Fruit fly (Drosophila melanogaster) whole organism, embryonic: Measurements from ENCODE around the gene tok.

ENCODE experiments used
- Atf3 ChIP-seq: fragments of 200-800 bp; sonication (Bioruptor generic); optimal IDR thresholded peaks from 3 replicates; lab custom pipeline; 2016; ENCODE audit warnings: missing biosample characterization, missing genetic modification characterization
- Blimp-1 ChIP-seq: fragments of 200-800 bp; sonication (Bioruptor generic); optimal IDR thresholded peaks from 3 replicates; lab custom pipeline; 2018; ENCODE audit warnings: missing biosample characterization, missing genetic modification characterization, mild to moderate bottlenecking, moderate library complexity, missing genetic modification reagents
- CG12942 ChIP-seq: fragments of 200-800 bp; sonication (Bioruptor generic); optimal IDR thresholded peaks from 3 replicates; lab custom pipeline; 2016; ENCODE audit warnings: missing biosample characterization, missing genetic modification characterization
- CG14710 ChIP-seq: fragments of 200-800 bp; sonication (Bioruptor generic); optimal IDR thresholded peaks from 3 replicates; lab custom pipeline; 2019; ENCODE audit warnings: missing biosample characterization, mild to moderate bottlenecking, missing genetic modification characterization, moderate library complexity
- CG15601 ChIP-seq: fragments of 200-800 bp; sonication (Bioruptor generic); optimal IDR thresholded peaks from 3 replicates; lab custom pipeline; 2019; ENCODE audit warnings: missing biosample characterization, mild to moderate bottlenecking, missing genetic modification characterization, moderate library complexity
- CG1603 ChIP-seq: fragments of 200-800 bp; sonication (Bioruptor generic); optimal IDR thresholded peaks from 2 replicates; lab custom pipeline; 2019; ENCODE audit warnings: missing biosample characterization, mild to moderate bottlenecking, missing genetic modification characterization, moderate library complexity
- CG17385 ChIP-seq: fragments of 200-800 bp; sonication (Bioruptor generic); optimal IDR thresholded peaks from 3 replicates; lab custom pipeline; 2018; ENCODE audit warnings: missing biosample characterization, mild to moderate bottlenecking, missing genetic modification characterization
- CG18262 ChIP-seq: fragments of 200-800 bp; optimal IDR thresholded peaks from 3 replicates; lab custom pipeline; 2019; ENCODE audit warnings: missing biosample characterization, mild to moderate bottlenecking, missing genetic modification characterization, moderate library complexity
- CG18619 ChIP-seq: fragments of 200-800 bp; sonication (Bioruptor generic); optimal IDR thresholded peaks from 3 replicates; lab custom pipeline; 2017; ENCODE audit warnings: missing biosample characterization, mild to moderate bottlenecking, missing genetic modification characterization
- CG30020 ChIP-seq: fragments of 200-800 bp; optimal IDR thresholded peaks from 2 replicates; lab custom pipeline; 2019; ENCODE audit warnings: missing biosample characterization, mild to moderate bottlenecking, missing genetic modification characterization, moderate library complexity
- CG33557 ChIP-seq: fragments of 200-800 bp; sonication (Bioruptor generic); optimal IDR thresholded peaks from 2 replicates; lab custom pipeline; 2019; ENCODE audit warnings: missing biosample characterization, mild to moderate bottlenecking, missing genetic modification characterization, moderate library complexity
- CG34376 ChIP-seq: fragments of 200-800 bp; sonication (Bioruptor generic); optimal IDR thresholded peaks from 2 replicates; lab custom pipeline; 2018; ENCODE audit warnings: missing biosample characterization, mild to moderate bottlenecking, missing genetic modification characterization
- CG6254 ChIP-seq: fragments of 200-800 bp; sonication (Bioruptor generic); optimal IDR thresholded peaks from 3 replicates; lab custom pipeline; 2017; ENCODE audit warnings: mild to moderate bottlenecking, missing biosample characterization, missing genetic modification reagents, missing genetic modification characterization
- CG8388 ChIP-seq: fragments of 200-800 bp; sonication (Bioruptor generic); optimal IDR thresholded peaks from 2 replicates; lab custom pipeline; 2019; ENCODE audit warnings: missing biosample characterization, mild to moderate bottlenecking, missing genetic modification characterization, moderate library complexity
- CG8765 ChIP-seq: fragments of 200-800 bp; sonication (Bioruptor generic); IDR thresholded peaks from 2 replicates; pipeline ENCODE4 v1.3.6; 2022; ENCODE audit warnings: missing biosample characterization, missing genetic modification characterization
- Deaf1 ChIP-seq: fragments of 200-800 bp; optimal IDR thresholded peaks from 3 replicates; lab custom pipeline; 2019; ENCODE audit warnings: missing biosample characterization, mild to moderate bottlenecking, missing genetic modification characterization, moderate library complexity
- Fer2 ChIP-seq: fragments of 200-800 bp; sonication (Bioruptor generic); optimal IDR thresholded peaks from 2 replicates; lab custom pipeline; 2018; ENCODE audit warnings: missing biosample characterization, mild to moderate bottlenecking, missing genetic modification characterization, moderate library complexity
- HLHmδ ChIP-seq: fragments of 200-800 bp; sonication (Bioruptor generic); optimal IDR thresholded peaks from 2 replicates; lab custom pipeline; 2018; ENCODE audit warnings: missing biosample characterization, mild to moderate bottlenecking, missing genetic modification characterization, moderate library complexity
- HmgZ ChIP-seq: fragments of 200-800 bp; sonication (Bioruptor generic); optimal IDR thresholded peaks from 2 replicates; lab custom pipeline; 2018; ENCODE audit warnings: missing biosample characterization, mild to moderate bottlenecking, missing genetic modification characterization
- MBD-R2 ChIP-seq: fragments of 200-800 bp; sonication (Bioruptor generic); IDR thresholded peaks from 2 replicates; pipeline ENCODE4 v1.3.6; 2022; ENCODE audit warnings: missing biosample characterization, missing genetic modification characterization
- Max ChIP-seq: fragments of 200-800 bp; sonication (Bioruptor generic); optimal IDR thresholded peaks from 2 replicates; lab custom pipeline; 2016; ENCODE audit warnings: missing biosample characterization, mild to moderate bottlenecking, missing genetic modification characterization
- Neu2 ChIP-seq: fragments of 200-800 bp; sonication (Bioruptor generic); optimal IDR thresholded peaks from 3 replicates; lab custom pipeline; 2016; ENCODE audit warnings: missing biosample characterization, missing genetic modification characterization, borderline replicate concordance
- NfI ChIP-seq: fragments of 200-800 bp; sonication (Bioruptor generic); optimal IDR thresholded peaks from 3 replicates; lab custom pipeline; 2018; ENCODE audit warnings: missing biosample characterization, mild to moderate bottlenecking, missing genetic modification characterization, moderate library complexity
- Pdp1 ChIP-seq, 2 experiments: fragments of 200-800 bp; sonication (Bioruptor generic); optimal IDR thresholded peaks; 3 replicates each; lab custom pipeline; 2016; ENCODE audit warnings: missing biosample characterization in 2 of 2, missing genetic modification characterization in 2 of 2, mild to moderate bottlenecking in 1 of 2, moderate library complexity in 1 of 2
- Scr ChIP-seq: fragments of 200-800 bp; sonication (Bioruptor generic); IDR thresholded peaks from 2 replicates; pipeline ENCODE4 v1.3.6; 2022; ENCODE audit warnings: missing biosample characterization, missing genetic modification characterization; ENCODE audit not compliant: partially characterized antibody
- Spps ChIP-seq: fragments of 200-800 bp; sonication (Bioruptor generic); optimal IDR thresholded peaks from 2 replicates; lab custom pipeline; 2018; ENCODE audit warnings: missing biosample characterization, mild to moderate bottlenecking, missing genetic modification characterization
- Trl ChIP-seq, 3 experiments: fragments of >200 bp in 2 of 3; fragments of 200-800 bp in 1 of 3; sonication (Bioruptor generic) in 1 of 3; optimal IDR thresholded peaks; 2 replicates in 1 of 3; 3 replicates in 2 of 3; lab custom pipeline; 2016 to 2017; ENCODE audit warnings: missing biosample characterization in 1 of 3, missing genetic modification characterization in 1 of 3
- YL-1 ChIP-seq: fragments of 200-800 bp; sonication (Bioruptor generic); optimal IDR thresholded peaks from 3 replicates; lab custom pipeline; 2017; ENCODE audit warnings: missing biosample characterization, mild to moderate bottlenecking, missing genetic modification characterization
- cg ChIP-seq: fragments of 200-800 bp; sonication (Bioruptor generic); optimal IDR thresholded peaks from 3 replicates; lab custom pipeline; 2019; ENCODE audit warnings: missing biosample characterization, mild to moderate bottlenecking, missing genetic modification characterization, moderate library complexity
- dm ChIP-seq: fragments of 200-800 bp; sonication (Bioruptor generic); optimal IDR thresholded peaks from 3 replicates; lab custom pipeline; 2016; ENCODE audit warnings: missing biosample characterization, missing genetic modification characterization
- dmrt11E ChIP-seq: fragments of 200-800 bp; sonication (Bioruptor generic); optimal IDR thresholded peaks from 3 replicates; lab custom pipeline; 2018; ENCODE audit warnings: missing biosample characterization, mild to moderate bottlenecking, missing genetic modification characterization, moderate library complexity
- exex ChIP-seq: fragments of 200-800 bp; sonication (Bioruptor generic); optimal IDR thresholded peaks from 4 replicates; lab custom pipeline; 2018; ENCODE audit warnings: missing biosample characterization, mild to moderate bottlenecking, missing genetic modification characterization, moderate library complexity
- gsb-n ChIP-seq: fragments of 200-800 bp; sonication (Bioruptor generic); optimal IDR thresholded peaks from 3 replicates; lab custom pipeline; 2018; ENCODE audit warnings: missing biosample characterization, mild to moderate bottlenecking, missing genetic modification characterization
- jing ChIP-seq: fragments of 200-800 bp; sonication (Bioruptor generic); optimal IDR thresholded peaks from 2 replicates; lab custom pipeline; 2018; ENCODE audit warnings: missing biosample characterization, mild to moderate bottlenecking, missing genetic modification characterization
- kay ChIP-seq: fragments of 200-800 bp; sonication (Bioruptor generic); optimal IDR thresholded peaks from 2 replicates; lab custom pipeline; 2016; ENCODE audit warnings: missing biosample characterization, missing genetic modification characterization
- lbe ChIP-seq: fragments of 200-800 bp; sonication (Bioruptor generic); optimal IDR thresholded peaks from 2 replicates; lab custom pipeline; 2016; ENCODE audit warnings: missing biosample characterization, mild to moderate bottlenecking, missing genetic modification characterization
- nerfin-1 ChIP-seq: fragments of 200-800 bp; sonication (Bioruptor generic); optimal IDR thresholded peaks from 3 replicates; lab custom pipeline; 2019; ENCODE audit warnings: missing biosample characterization, mild to moderate bottlenecking, missing genetic modification characterization, moderate library complexity
- pzg ChIP-seq: fragments of 200-800 bp; sonication (Bioruptor generic); optimal IDR thresholded peaks from 3 replicates; lab custom pipeline; 2018; ENCODE audit warnings: missing biosample characterization, mild to moderate bottlenecking, missing genetic modification characterization, moderate library complexity
- salm ChIP-seq: fragments of 200-800 bp; sonication (Bioruptor generic); optimal IDR thresholded peaks from 2 replicates; lab custom pipeline; 2018; ENCODE audit warnings: missing biosample characterization, mild to moderate bottlenecking, missing genetic modification characterization
- sc ChIP-seq, 3 experiments: fragments of >200 bp in 2 of 3; fragments of 200-800 bp in 1 of 3; sonication (Bioruptor generic) in 1 of 3; optimal IDR thresholded peaks; 2 replicates in 2 of 3; 3 replicates in 1 of 3; lab custom pipeline; 2017; ENCODE audit warnings: mild to moderate bottlenecking in 1 of 3, missing biosample characterization in 1 of 3, missing genetic modification characterization in 1 of 3, missing genetic modification reagents in 1 of 3
- sd ChIP-seq: fragments of 200-800 bp; sonication (Bioruptor generic); optimal IDR thresholded peaks from 3 replicates; lab custom pipeline; 2018; ENCODE audit warnings: missing biosample characterization, mild to moderate bottlenecking, missing genetic modification characterization, moderate library complexity
- slp2 ChIP-seq: fragments of 200-800 bp; sonication (Bioruptor generic); optimal IDR thresholded peaks from 2 replicates; lab custom pipeline; 2016; ENCODE audit warnings: missing biosample characterization, missing genetic modification characterization
- so ChIP-seq: fragments of 200-800 bp; sonication (Bioruptor generic); IDR thresholded peaks from 3 replicates; pipeline ENCODE4 v1.3.6; 2022; ENCODE audit warnings: missing biosample characterization, missing genetic modification characterization
- tll ChIP-seq, 2 experiments: fragments of 200-800 bp in 1 of 2; fragments of >200 bp in 1 of 2; sonication (Bioruptor generic) in 1 of 2; optimal IDR thresholded peaks; 2 replicates each; lab custom pipeline; 2017 to 2019; ENCODE audit warnings: missing biosample characterization in 2 of 2, missing genetic modification characterization in 2 of 2, mild to moderate bottlenecking in 1 of 2, moderate library complexity in 1 of 2
- tna ChIP-seq: fragments of 200-800 bp; sonication (Bioruptor generic); IDR thresholded peaks from 2 replicates; pipeline ENCODE4 v1.3.6; 2022; ENCODE audit warnings: missing biosample characterization, missing genetic modification characterization; ENCODE audit not compliant: partially characterized antibody
- trem ChIP-seq: fragments of 200-800 bp; optimal IDR thresholded peaks from 3 replicates; lab custom pipeline; 2019; ENCODE audit warnings: missing biosample characterization, mild to moderate bottlenecking, missing genetic modification characterization, moderate library complexity
- wdn ChIP-seq: fragments of 200-800 bp; sonication (Bioruptor generic); IDR thresholded peaks from 2 replicates; pipeline ENCODE4 v1.3.6; 2022; ENCODE audit warnings: missing biosample characterization, missing genetic modification characterization

Gene tok

DNA sequence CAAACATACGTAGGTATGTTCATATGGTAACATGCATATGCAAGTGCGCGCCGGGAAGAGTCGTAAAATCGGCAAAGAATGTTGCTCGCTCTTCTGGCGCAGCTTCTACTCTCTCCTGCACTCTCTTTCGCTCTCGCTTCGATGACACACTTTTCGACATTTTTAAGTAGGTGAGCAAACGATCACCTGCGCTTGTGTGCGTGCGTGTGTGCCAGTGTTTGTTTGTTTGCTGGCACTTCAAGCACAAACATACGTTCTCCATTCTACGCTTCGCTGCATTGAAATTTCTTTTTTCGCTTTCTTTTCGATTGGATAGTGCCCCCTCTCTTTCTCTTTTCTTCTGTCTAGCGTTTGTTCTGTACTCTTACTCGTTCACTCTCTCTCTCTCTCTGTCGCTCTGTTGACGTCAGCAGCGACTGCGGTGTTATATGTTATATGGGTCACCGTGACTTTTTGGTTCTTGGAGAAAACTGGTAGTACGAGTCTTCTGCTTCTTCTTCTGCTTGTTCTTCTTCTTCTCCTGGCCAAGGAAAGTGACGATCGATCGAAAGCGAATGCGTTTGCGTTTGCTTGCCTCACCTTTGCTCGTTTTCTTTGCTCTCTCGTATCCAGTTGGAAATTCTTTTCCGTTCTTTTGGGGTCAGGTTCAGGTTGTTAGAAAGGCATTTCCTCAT, 48.3 kb downstream of the tok start (continued):
- no peak for TF ChIP-seq wdn (GFP tag; lab: Robert Waterston, UW)
- no peak for TF ChIP-seq CG12942 (GFP tag; lab: Kevin White, UChicago)
- TF ChIP-seq CG14710 (tag; lab: Kevin White, UChicago): peak; percentile 36
- TF ChIP-seq Deaf1: no peak
- peak; percentile 23 for TF ChIP-seq CG18262 (tag; lab: Kevin White, UChicago)
- no peak for TF ChIP-seq Pdp1 (GFP tag; optimal IDR thresholded peaks at IDR 0.05; lab: Kevin White, UChicago)
- TF ChIP-seq NfI (GFP tag; lab: Kevin White, UChicago): no peak
- no peak for TF ChIP-seq CG18619 (GFP tag; lab: Kevin White, UChicago)
- peak; percentile 49 to 73 for TF ChIP-seq Trl (optimal IDR thresholded peaks at IDR 0.05; lab: Kevin White, UChicago)
- TF ChIP-seq Trl (GFP tag; optimal IDR thresholded peaks at IDR 0.05; lab: Kevin White, UChicago): no peak
- peak; percentile 26 for TF ChIP-seq dmrt11E (tag; lab: Kevin White, UChicago)
- TF ChIP-seq slp2 (GFP tag; lab: Kevin White, UChicago): no peak
- peak; percentile 70 for TF ChIP-seq sd
- TF ChIP-seq MBD-R2 (GFP tag; lab: Robert Waterston, UW): no peak
- TF ChIP-seq HLHmδ (GFP tag; lab: Kevin White, UChicago): peak; percentile 83
- peak; percentile 47 for TF ChIP-seq gsb-n
- no peak for TF ChIP-seq so
- peak; percentile 71 for TF ChIP-seq cg (GFP tag; lab: Kevin White, UChicago)
- TF ChIP-seq Scr (GFP tag; lab: Robert Waterston, UW): no peak
- peak; percentile 85 for TF ChIP-seq CG17385 (GFP tag; lab: Kevin White, UChicago)
- no peak for TF ChIP-seq Neu2 (GFP tag; lab: Kevin White, UChicago)
- no peak for TF ChIP-seq YL-1
- TF ChIP-seq lbe (GFP tag; lab: Kevin White, UChicago): no peak
- no peak for TF ChIP-seq Max (GFP tag; lab: Kevin White, UChicago)
- no peak for TF ChIP-seq jing (GFP tag; lab: Kevin White, UChicago)
- TF ChIP-seq CG1603 (tag; lab: Kevin White, UChicago): peak; percentile 10
- no peak for TF ChIP-seq tll (GFP tag; optimal IDR thresholded peaks at IDR 0.05; lab: Kevin White, UChicago)
- no peak for TF ChIP-seq exex (tag; lab: Kevin White, UChicago)
- no peak for TF ChIP-seq Atf3 (GFP tag; lab: Kevin White, UChicago)
- TF ChIP-seq pzg (GFP tag; lab: Kevin White, UChicago): no peak
- no peak for TF ChIP-seq HmgZ (tag; lab: Kevin White, UChicago)
- TF ChIP-seq nerfin-1: peak; percentile 17
- TF ChIP-seq trem (tag; lab: Kevin White, UChicago): peak; percentile 27
- TF ChIP-seq CG15601 (tag; lab: Kevin White, UChicago): peak; percentile 11
- no peak for TF ChIP-seq Fer2 (tag; lab: Kevin White, UChicago)
- TF ChIP-seq dm: no peak
- TF ChIP-seq tna (GFP tag; lab: Robert Waterston, UW): no peak
- peak; percentile 55 for TF ChIP-seq Spps (tag; lab: Kevin White, UChicago)
- no peak for TF ChIP-seq salm
- TF ChIP-seq CG8388 (GFP tag; lab: Kevin White, UChicago): peak; percentile 21
- peak; percentile 96 for TF ChIP-seq CG33557 (GFP tag; lab: Kevin White, UChicago)
- TF ChIP-seq sc (optimal IDR thresholded peaks at IDR 0.05; lab: Kevin White, UChicago): no peak
- TF ChIP-seq sc (GFP tag; optimal IDR thresholded peaks at IDR 0.05; lab: Kevin White, UChicago): peak; percentile 31
- TF ChIP-seq Blimp-1: peak; percentile 100
- TF ChIP-seq CG34376 (GFP tag; lab: Kevin White, UChicago): no peak
- peak; percentile 47 for TF ChIP-seq CG6254 (GFP tag; lab: Kevin White, UChicago)
- no peak for TF ChIP-seq CG8765 (GFP tag; lab: Robert Waterston, UW)
- no peak for TF ChIP-seq CG30020 (tag; lab: Kevin White, UChicago)
- TF ChIP-seq kay (GFP tag; lab: Kevin White, UChicago): no peak
